Fruit fly (Drosophila melanogaster): ENCODE data around the gene CG11226.
A peak's percentile ranks its signal among the peaks of the same experiment; 100 is the strongest.

DNA sequence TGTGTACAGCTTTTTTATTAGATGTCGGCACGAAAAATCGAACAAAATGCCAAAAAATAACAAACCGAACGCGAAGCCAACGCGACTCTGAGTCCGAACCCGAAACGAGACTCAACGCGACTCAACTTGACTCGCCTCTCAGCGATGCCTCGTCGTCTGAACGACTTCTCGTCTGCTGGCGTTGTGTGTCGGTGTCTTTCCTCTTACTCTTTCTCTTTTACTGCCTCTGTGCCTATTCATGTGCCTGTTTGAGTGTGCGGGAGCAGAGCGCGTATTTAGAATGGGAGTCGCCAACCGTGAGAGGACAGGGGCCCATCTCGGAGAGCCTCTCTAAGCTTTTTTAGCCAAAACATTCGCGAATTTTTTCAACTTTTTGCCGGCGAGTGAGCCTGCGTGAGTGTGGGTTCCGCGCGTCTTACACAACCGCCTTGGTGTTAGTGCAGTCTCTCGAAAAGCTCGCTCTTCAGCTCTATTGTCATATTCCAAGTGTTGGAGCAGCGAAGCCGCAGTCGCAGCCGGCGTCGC lies 12.1 kb upstream of the CG11226 start:
- TF ChIP-seq rn (GFP tag; IDR thresholded peaks at IDR 0.05), result no peak
- peak; percentile 51 for TF ChIP-seq CG14655 (GFP tag; optimal IDR thresholded peaks at IDR 0.05)
- TF ChIP-seq Snoo (tag; optimal IDR thresholded peaks at IDR 0.05), result peak; percentile 7
- peak; percentile 61 for TF ChIP-seq gl (tag; optimal IDR thresholded peaks at IDR 0.05)
- peak; percentile 8 for TF ChIP-seq CG8301 (tag; optimal IDR thresholded peaks at IDR 0.05)
- no peak for TF ChIP-seq CG17806 (tag; optimal IDR thresholded peaks at IDR 0.05)
- TF ChIP-seq fd96Ca (GFP tag; IDR thresholded peaks at IDR 0.05), result peak; percentile 72
- no peak for TF ChIP-seq CG34367 (tag; optimal IDR thresholded peaks at IDR 0.05)
- peak; percentile 3 for TF ChIP-seq CG15710 (tag; optimal IDR thresholded peaks at IDR 0.05)
- TF ChIP-seq CG9948 (tag; optimal IDR thresholded peaks at IDR 0.05), result no peak
